Fruit fly (Drosophila melanogaster) Kc167 (cell line): Measurements from ENCODE around the gene Setd3.

Source experiments
- Myc ChIP-seq: fragments of >200 bp; optimal IDR thresholded peaks from 2 replicates; lab custom pipeline; 2017; ENCODE audit warnings: missing external identifiers
- psq ChIP-seq: fragments of >200 bp; optimal IDR thresholded peaks from 2 replicates; lab custom pipeline; 2017; ENCODE audit warnings: missing external identifiers
- ttk ChIP-seq: sonication (Bioruptor generic); optimal IDR thresholded peaks from 2 replicates; lab custom pipeline; 2017; ENCODE audit warnings: missing external identifiers

dm6 chrX:7013320-7014214 lies 45.0 kb upstream of the Setd3 start, which contains the start of the genes CG3032 and CG4593:
- no peak for TF ChIP-seq ttk (lab: Kevin White, UChicago)
- TF ChIP-seq psq (lab: Kevin White, UChicago): no peak
- no peak for TF ChIP-seq Myc (lab: Kevin White, UChicago)
